Fruit fly (Drosophila melanogaster): Measurements from ENCODE around the gene AhcyL2.

dm6 chr3R:16957759-16958536, 24.0 kb downstream of the AhcyL2 start:
- peak; percentile 96 to 98 for TF ChIP-seq CTCF (optimal IDR thresholded peaks at IDR 0.05)
- no peak for TF ChIP-seq CG8478 (optimal IDR thresholded peaks at IDR 0.05)
